Fruit fly (Drosophila melanogaster): ENCODE data around the gene CG42324.

The CG42324 gene

DNA sequence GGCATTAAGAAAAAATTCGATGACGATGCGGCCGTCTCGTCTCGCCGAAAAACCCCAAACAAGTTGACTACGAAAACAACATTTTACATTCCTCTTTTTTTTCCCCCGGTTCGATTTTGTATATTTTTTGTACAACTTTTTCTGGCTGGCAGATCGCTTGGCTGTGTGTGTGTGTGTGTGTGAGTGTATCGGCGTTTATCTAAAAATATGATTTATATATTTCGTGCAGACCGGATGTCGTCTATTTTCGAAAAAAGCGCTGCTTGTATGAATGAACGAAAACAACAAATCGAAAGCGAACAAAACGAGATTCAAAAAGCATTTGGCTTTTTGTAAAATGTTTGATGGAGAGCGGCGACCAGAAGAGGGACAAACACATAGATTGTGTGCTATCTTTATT, 38.3 kb upstream of the CG42324 start:
- TF ChIP-seq CG14655 (GFP tag; optimal IDR thresholded peaks at IDR 0.05) (no peak), Pif1B (GFP tag; optimal IDR thresholded peaks at IDR 0.05) (no peak), CG34367 (tag; optimal IDR thresholded peaks at IDR 0.05) (no peak), CG15710 (tag; optimal IDR thresholded peaks at IDR 0.05) (no peak)

DNA sequence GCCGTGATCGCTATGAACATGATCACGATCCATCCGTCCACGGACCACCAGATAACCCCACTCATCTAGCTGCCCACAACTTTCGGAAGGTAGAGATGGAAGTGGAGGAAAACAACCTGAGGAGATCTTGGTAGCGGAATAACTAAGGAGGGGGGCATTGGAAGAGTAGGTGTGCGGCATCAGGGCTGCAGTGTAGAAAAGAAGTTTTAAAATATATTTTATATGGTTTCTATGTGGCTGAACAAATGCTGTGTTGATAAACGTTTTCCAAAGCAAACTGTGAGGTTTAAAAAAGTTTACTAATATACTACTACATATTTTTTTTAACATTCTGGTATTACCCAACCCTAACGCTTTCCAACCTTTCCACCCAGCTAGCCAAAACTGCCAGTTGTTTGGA, 37.4 kb upstream of the CG42324 start:
- no peak for TF ChIP-seq EcR (GFP tag; optimal IDR thresholded peaks at IDR 0.05)
- no peak for TF ChIP-seq gl (tag; optimal IDR thresholded peaks at IDR 0.05)
- peak; percentile 25 for TF ChIP-seq CG8301 (tag; optimal IDR thresholded peaks at IDR 0.05)
- no peak for TF ChIP-seq D1 (tag; optimal IDR thresholded peaks at IDR 0.05)
- TF ChIP-seq CG4496 (GFP tag; IDR thresholded peaks at IDR 0.05): peak; percentile 53; the same call in 1 of the 3 replicates
- TF ChIP-seq CG9948 (tag; optimal IDR thresholded peaks at IDR 0.05): no peak
- TF ChIP-seq Ets98B (GFP tag; IDR thresholded peaks at IDR 0.05): peak; percentile 64
- TF ChIP-seq fd96Ca (GFP tag; IDR thresholded peaks at IDR 0.05): peak; percentile 23; the same call in 1 of the 3 replicates
- TF ChIP-seq CG8159 (tag; optimal IDR thresholded peaks at IDR 0.05): no peak
- TF ChIP-seq CG10348 (GFP tag; IDR thresholded peaks at IDR 0.05): no peak
- TF ChIP-seq rn (GFP tag; IDR thresholded peaks at IDR 0.05): no peak
- TF ChIP-seq CG14655 (GFP tag; optimal IDR thresholded peaks at IDR 0.05): peak; percentile 54

DNA sequence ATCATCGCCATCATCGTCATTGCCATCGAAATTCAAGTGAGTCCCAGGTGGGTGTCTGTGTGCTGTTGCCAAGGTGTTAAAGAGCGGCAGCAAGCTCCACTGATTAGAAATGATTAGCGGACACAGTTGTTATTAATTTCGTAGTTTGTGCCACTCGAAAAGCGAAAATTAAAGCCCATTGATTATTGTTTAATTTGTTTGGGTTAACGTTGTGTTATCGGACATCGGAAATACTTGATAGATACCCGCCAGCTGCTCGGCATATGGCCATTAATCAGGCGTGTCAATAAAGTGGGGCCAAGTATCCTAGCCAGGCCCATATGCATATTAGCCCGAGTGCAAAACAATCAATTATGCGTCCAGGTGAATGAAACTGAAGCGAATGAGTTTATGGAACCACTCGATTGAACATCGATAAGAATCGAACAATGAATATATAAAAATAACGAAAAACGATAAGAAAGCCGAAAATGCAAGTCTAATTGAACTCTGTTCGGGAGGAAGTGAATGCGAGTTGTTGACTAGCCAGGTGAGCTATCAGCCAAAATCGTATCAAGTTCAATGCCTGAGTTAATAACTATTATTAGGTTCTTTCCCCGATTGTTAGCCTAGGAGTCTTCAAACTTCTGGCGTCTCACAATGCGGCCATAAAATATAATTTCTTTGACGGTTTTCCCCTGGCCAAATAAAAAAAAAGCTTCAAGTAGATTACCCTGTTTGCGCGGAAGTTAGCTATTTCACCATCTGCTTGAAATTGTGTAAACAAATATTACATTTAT, 36.5 kb upstream of the CG42324 start:
- no peak for TF ChIP-seq Ets98B (GFP tag; IDR thresholded peaks at IDR 0.05)
- TF ChIP-seq CG12605 (GFP tag; IDR thresholded peaks at IDR 0.05): no peak
- TF ChIP-seq rn (GFP tag; IDR thresholded peaks at IDR 0.05): no peak
- TF ChIP-seq CG15710 (tag; optimal IDR thresholded peaks at IDR 0.05): no peak
- TF ChIP-seq CG13204 (GFP tag; optimal IDR thresholded peaks at IDR 0.05): no peak
- no peak for TF ChIP-seq CG8159 (tag; optimal IDR thresholded peaks at IDR 0.05)
- no peak for TF ChIP-seq Snoo (tag; optimal IDR thresholded peaks at IDR 0.05)
- no peak for TF ChIP-seq CG8301 (tag; optimal IDR thresholded peaks at IDR 0.05)
- no peak for TF ChIP-seq gl (tag; optimal IDR thresholded peaks at IDR 0.05)
- TF ChIP-seq CG9948 (tag; optimal IDR thresholded peaks at IDR 0.05): no peak
- no peak for TF ChIP-seq EcR (GFP tag; optimal IDR thresholded peaks at IDR 0.05)
- no peak for TF ChIP-seq CG17806 (tag; optimal IDR thresholded peaks at IDR 0.05)
- TF ChIP-seq D1 (tag; optimal IDR thresholded peaks at IDR 0.05): no peak
- TF ChIP-seq CG14655 (GFP tag; optimal IDR thresholded peaks at IDR 0.05): no peak
- no peak for TF ChIP-seq fd96Ca (GFP tag; IDR thresholded peaks at IDR 0.05)
- TF ChIP-seq CG34367 (tag; optimal IDR thresholded peaks at IDR 0.05): no peak
- no peak for TF ChIP-seq CG32121 (GFP tag; IDR thresholded peaks at IDR 0.05)
- no peak for TF ChIP-seq CG10348 (GFP tag; IDR thresholded peaks at IDR 0.05)

DNA sequence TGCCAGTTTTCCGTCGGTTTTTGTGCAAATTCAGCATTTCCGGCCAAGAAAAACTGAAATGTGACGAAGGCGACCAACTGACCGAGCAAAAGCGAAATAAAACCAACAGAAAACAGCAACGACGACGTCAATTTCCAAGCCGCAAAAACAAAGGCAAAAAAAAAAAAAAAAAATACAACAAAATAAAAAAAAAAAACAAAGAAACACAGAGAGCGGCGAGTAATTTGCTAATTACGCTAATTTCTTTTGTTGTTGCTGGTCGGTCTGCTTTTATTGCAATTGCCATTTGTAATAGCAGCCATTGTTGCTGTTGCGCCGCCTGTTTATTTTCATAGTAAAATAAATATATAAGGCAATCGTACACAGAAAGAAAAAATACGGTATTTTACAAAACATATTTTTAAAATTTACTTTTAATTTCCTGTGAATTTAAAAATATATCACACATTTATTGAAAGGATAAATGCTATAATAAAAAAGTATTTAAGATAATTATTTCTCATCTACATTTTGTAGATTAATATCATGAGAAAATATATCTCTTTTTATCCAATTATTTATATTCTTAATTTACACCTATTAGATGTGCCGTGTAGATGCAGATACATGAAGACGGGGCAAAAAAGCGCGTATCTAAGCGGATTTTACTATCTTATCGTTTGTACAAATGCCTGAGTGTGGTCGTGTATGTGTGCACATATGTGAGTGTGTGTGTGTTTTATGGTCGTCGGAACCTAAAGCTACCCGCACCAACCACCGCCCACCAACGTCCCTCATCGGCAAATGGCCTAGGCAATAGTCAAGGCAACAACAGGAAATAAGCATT, 35.2 kb upstream of the CG42324 start:
- TF ChIP-seq fd96Ca (GFP tag; IDR thresholded peaks at IDR 0.05) (peak; percentile 32; the same call in 1 of the 3 replicates), CG14655 (GFP tag; optimal IDR thresholded peaks at IDR 0.05) (peak; percentile 34), rn (GFP tag; IDR thresholded peaks at IDR 0.05) (no peak), CG15710 (tag; optimal IDR thresholded peaks at IDR 0.05) (peak; percentile 8), CG8159 (tag; optimal IDR thresholded peaks at IDR 0.05) (peak; percentile 36), Snoo (tag; optimal IDR thresholded peaks at IDR 0.05) (peak; percentile 32), CG34367 (tag; optimal IDR thresholded peaks at IDR 0.05) (no peak), CG4496 (GFP tag; IDR thresholded peaks at IDR 0.05) (peak; percentile 57; the same call in 1 of the 3 replicates), Pif1A (GFP tag; optimal IDR thresholded peaks at IDR 0.05) (no peak), CG8301 (tag; optimal IDR thresholded peaks at IDR 0.05) (peak; percentile 16), gl (tag; optimal IDR thresholded peaks at IDR 0.05) (no peak), Ets98B (GFP tag; IDR thresholded peaks at IDR 0.05) (peak; percentile 21; the same call in 1 of the 2 replicates), CG32121 (GFP tag; IDR thresholded peaks at IDR 0.05) (0 out of 2 replicates have a peak, but pooled peaks have one; percentile 16), Pif1B (GFP tag; optimal IDR thresholded peaks at IDR 0.05) (no peak)

DNA sequence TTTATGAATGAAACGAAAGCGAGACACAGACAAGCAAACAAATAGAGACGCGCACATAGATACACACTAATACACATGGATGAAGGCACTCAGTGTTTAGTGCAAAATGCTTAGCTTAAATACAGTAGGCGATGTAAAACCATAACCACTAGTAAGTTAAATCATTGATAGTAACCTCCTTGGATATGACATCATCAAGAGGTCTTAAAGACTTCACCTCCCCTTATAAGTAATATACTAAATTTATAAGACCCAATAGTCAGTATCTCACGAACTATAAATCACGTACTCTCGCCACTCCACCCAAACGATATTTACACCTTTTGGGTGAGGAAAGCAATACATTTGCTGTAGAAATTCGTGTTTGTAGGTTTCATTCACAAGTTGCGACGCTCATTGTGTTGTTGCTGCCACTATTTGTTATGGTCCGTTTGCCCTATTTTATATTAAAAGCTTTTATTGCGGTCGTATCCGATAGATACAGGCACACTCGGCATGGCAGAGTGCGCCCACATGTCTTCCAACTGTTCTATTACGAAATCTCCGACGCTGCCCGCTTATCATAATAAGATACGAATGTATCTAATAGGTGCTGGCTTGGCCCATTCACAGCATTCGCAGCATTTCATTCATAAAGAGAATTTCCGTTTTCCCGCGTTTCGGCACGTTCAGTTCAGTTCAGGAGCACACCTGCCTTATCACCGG, 34.4 kb upstream of the CG42324 start:
- TF ChIP-seq CG4496 (GFP tag; IDR thresholded peaks at IDR 0.05): no peak
- TF ChIP-seq CG12605 (GFP tag; IDR thresholded peaks at IDR 0.05): no peak
- TF ChIP-seq EcR (GFP tag; optimal IDR thresholded peaks at IDR 0.05): no peak

DNA sequence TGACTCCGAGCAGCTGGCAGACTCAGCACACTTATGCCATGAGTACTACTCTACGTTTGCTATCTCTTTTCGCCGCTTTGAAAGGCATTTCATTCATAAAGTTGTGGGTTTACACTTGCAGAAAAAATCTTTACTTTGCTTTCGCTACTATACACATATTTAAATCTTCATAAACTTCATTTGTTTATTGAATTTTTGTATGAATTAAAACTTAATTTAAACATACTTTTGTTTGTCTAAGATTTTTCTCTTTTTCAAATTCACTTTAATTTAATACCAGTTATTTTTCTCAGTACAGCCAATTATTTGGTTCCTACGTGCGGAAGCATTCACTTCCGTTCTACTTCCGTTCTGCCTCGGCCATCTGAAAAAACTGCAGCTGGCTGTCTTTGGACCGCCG, 33.8 kb upstream of the CG42324 start:
- TF ChIP-seq EcR (GFP tag; optimal IDR thresholded peaks at IDR 0.05): no peak
- TF ChIP-seq Pif1B (GFP tag; optimal IDR thresholded peaks at IDR 0.05): no peak
- TF ChIP-seq CG4496 (GFP tag; IDR thresholded peaks at IDR 0.05): 0 out of 3 replicates have a peak, but pooled peaks have one; percentile 44
- TF ChIP-seq CG10348 (GFP tag; IDR thresholded peaks at IDR 0.05): no peak
- TF ChIP-seq Ets98B (GFP tag; IDR thresholded peaks at IDR 0.05): no peak
- TF ChIP-seq CG12605 (GFP tag; IDR thresholded peaks at IDR 0.05): peak; percentile 49; the same call in 1 of the 2 replicates
- TF ChIP-seq CG8159 (tag; optimal IDR thresholded peaks at IDR 0.05): peak; percentile 64
- TF ChIP-seq CG15710 (tag; optimal IDR thresholded peaks at IDR 0.05): peak; percentile 46
- no peak for TF ChIP-seq gl (tag; optimal IDR thresholded peaks at IDR 0.05)
- TF ChIP-seq fd96Ca (GFP tag; IDR thresholded peaks at IDR 0.05): no peak
- no peak for TF ChIP-seq rn (GFP tag; IDR thresholded peaks at IDR 0.05)
- TF ChIP-seq CG17806 (tag; optimal IDR thresholded peaks at IDR 0.05): peak; percentile 44
- TF ChIP-seq CG32121 (GFP tag; IDR thresholded peaks at IDR 0.05): no peak
- no peak for TF ChIP-seq D1 (tag; optimal IDR thresholded peaks at IDR 0.05)
- no peak for TF ChIP-seq Snoo (tag; optimal IDR thresholded peaks at IDR 0.05)
- no peak for TF ChIP-seq CG13204 (GFP tag; optimal IDR thresholded peaks at IDR 0.05)
- TF ChIP-seq CG8301 (tag; optimal IDR thresholded peaks at IDR 0.05): peak; percentile 25
- TF ChIP-seq CG14655 (GFP tag; optimal IDR thresholded peaks at IDR 0.05): peak; percentile 30
- peak; percentile 35 for TF ChIP-seq CG9948 (tag; optimal IDR thresholded peaks at IDR 0.05)
- TF ChIP-seq CG34367 (tag; optimal IDR thresholded peaks at IDR 0.05): no peak
- TF ChIP-seq Pif1A (GFP tag; optimal IDR thresholded peaks at IDR 0.05): peak; percentile 43

Data from whole organism, pupa.